Fruit fly (Drosophila melanogaster): ENCODE measurements around the gene CG14893.

CG14893 gene

dm6 chr3R:16591407-16591806 lies 29.2 kb upstream of the CG14893 start:
- TF ChIP-seq CG4318 (GFP tag; optimal IDR thresholded peaks at IDR 0.05) (no peak), OdsH (GFP tag; optimal IDR thresholded peaks at IDR 0.05) (no peak), fd85E (GFP tag; optimal IDR thresholded peaks at IDR 0.05) (no peak), Sox14 (GFP tag; optimal IDR thresholded peaks at IDR 0.05) (no peak), CG3919 (GFP tag; optimal IDR thresholded peaks at IDR 0.05) (peak; percentile 13)

- TF ChIP-seq Eip78C (GFP tag) (peak; percentile 42), eg (GFP tag; IDR thresholded peaks at IDR 0.05) (0 out of 3 replicates have a peak, but pooled peaks have one; percentile 9), CG10669 (GFP tag; optimal IDR thresholded peaks at IDR 0.05) (no peak), CG8119 (GFP tag; IDR thresholded peaks at IDR 0.05) (peak; percentile 43; the same call in 1 of the 3 replicates)
Measured at dm6 chr3R:16594056-16594858, 26.3 kb upstream of the CG14893 start, which contains the start of gene CG14892. Gene CG14892, plus strand, starts transcription at chr3R:16594414.

dm6 chr3R:16594961-16595360 lies 25.6 kb upstream of the CG14893 start:
- no peak for TF ChIP-seq Ets21C (GFP tag; optimal IDR thresholded peaks at IDR 0.05)
- TF ChIP-seq Eip78C (GFP tag): peak; percentile 32

- TF ChIP-seq CG3032 (tag; optimal IDR thresholded peaks at IDR 0.05): no peak
- no peak for TF ChIP-seq CG11762 (GFP tag; optimal IDR thresholded peaks at IDR 0.05; ENCODE audit: insufficient read depth)
- no peak for TF ChIP-seq CG1621 (tag; optimal IDR thresholded peaks at IDR 0.05)
- peak in 1 of 2 experiments; percentile 32 for TF ChIP-seq ss (GFP tag; optimal IDR thresholded peaks at IDR 0.05)
Measured at dm6 chr3R:16599647-16600046, 20.9 kb upstream of the CG14893 start.

dm6 chr3R:16600735-16601134 lies 19.8 kb upstream of the CG14893 start:
- no peak for TF ChIP-seq vri (GFP tag; optimal IDR thresholded peaks at IDR 0.05)

- TF ChIP-seq Ets21C (GFP tag; optimal IDR thresholded peaks at IDR 0.05): no peak
- TF ChIP-seq CG1621 (tag; optimal IDR thresholded peaks at IDR 0.05): no peak
- TF ChIP-seq CG6854 (GFP tag; optimal IDR thresholded peaks at IDR 0.05): no peak
- TF ChIP-seq CG3919 (GFP tag; optimal IDR thresholded peaks at IDR 0.05): no peak
- no peak for TF ChIP-seq CG10669 (GFP tag; optimal IDR thresholded peaks at IDR 0.05)
- TF ChIP-seq Hr38 (GFP tag; optimal IDR thresholded peaks at IDR 0.05): no peak
- no peak for TF ChIP-seq eg (GFP tag; IDR thresholded peaks at IDR 0.05)
Measured at dm6 chr3R:16604715-16605114, 15.9 kb upstream of the CG14893 start, which contains the start of gene CG10345. Gene CG10345, minus strand, starts transcription at chr3R:16604861.

dm6 chr3R:16605929-16606328 lies 14.6 kb upstream of the CG14893 start:
- TF ChIP-seq CG11902 (GFP tag; optimal IDR thresholded peaks at IDR 0.05): no peak
- TF ChIP-seq CG6276 (GFP tag; optimal IDR thresholded peaks at IDR 0.05): no peak
- no peak for TF ChIP-seq svp (GFP tag)
- TF ChIP-seq esn (GFP tag; optimal IDR thresholded peaks at IDR 0.05): no peak
- no peak for TF ChIP-seq OdsH (GFP tag; optimal IDR thresholded peaks at IDR 0.05)
- no peak for TF ChIP-seq CG11294 (GFP tag; IDR thresholded peaks at IDR 0.05)
- no peak for TF ChIP-seq Smox (GFP tag; optimal IDR thresholded peaks at IDR 0.05)

dm6 chr3R:16608920-16609319 lies 11.7 kb upstream of the CG14893 start, which contains the start of gene NPF:
Gene NPF, plus strand, starts transcription at chr3R:16609220.
- TF ChIP-seq CG8119 (GFP tag; IDR thresholded peaks at IDR 0.05): no peak
- no peak for TF ChIP-seq CG6276 (GFP tag; optimal IDR thresholded peaks at IDR 0.05)
- no peak for TF ChIP-seq CG9139 (GFP tag; optimal IDR thresholded peaks at IDR 0.05)
- TF ChIP-seq salr (GFP tag; optimal IDR thresholded peaks at IDR 0.05): no peak
- TF ChIP-seq Hr38 (GFP tag; optimal IDR thresholded peaks at IDR 0.05): no peak
- TF ChIP-seq esn (GFP tag; optimal IDR thresholded peaks at IDR 0.05): no peak
- no peak for TF ChIP-seq CG32006 (GFP tag; optimal IDR thresholded peaks at IDR 0.05)
- TF ChIP-seq CG6808 (GFP tag; optimal IDR thresholded peaks at IDR 0.05): no peak
- TF ChIP-seq Smox (GFP tag; optimal IDR thresholded peaks at IDR 0.05): no peak
